Worm (Caenorhabditis elegans): ENCODE data around the gene Y50E8A.10.

DNA sequence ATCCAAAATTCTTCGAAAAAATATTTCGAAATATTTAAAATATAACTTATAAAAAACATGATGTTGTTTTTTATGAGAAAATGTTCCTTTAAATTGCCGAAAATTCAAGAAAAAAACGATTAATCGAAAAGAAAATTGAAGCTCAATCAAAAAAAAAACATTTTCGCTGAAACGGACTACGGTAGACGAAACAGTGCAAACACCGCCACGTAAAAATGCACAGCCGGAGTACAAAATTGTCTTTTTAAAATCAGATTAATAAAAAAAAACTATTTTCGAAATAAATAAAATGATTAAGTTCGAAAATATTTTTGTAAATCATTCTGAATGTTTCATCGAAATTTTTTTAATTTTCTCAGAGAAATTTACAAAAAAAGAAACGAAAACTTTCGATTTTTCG lies 33.8 kb downstream of the Y50E8A.10 start:
- TF ChIP-seq F55B11.4 (tag; optimal IDR thresholded peaks at IDR 0.05; ENCODE audit: borderline replicate concordance, insufficient read depth) (no peak), pha-4 (tag; optimal IDR thresholded peaks at IDR 0.05) (no peak), K11D2.4 (GFP tag; IDR thresholded peaks at IDR 0.05) (no peak), madf-10 (tag; optimal IDR thresholded peaks at IDR 0.05) (no peak), lin-26 (GFP tag; IDR thresholded peaks at IDR 0.05) (no peak), F33H1.4 (GFP tag; IDR thresholded peaks at IDR 0.05) (no peak), Y53G8AR.9 (GFP tag; conservative IDR thresholded peaks at IDR 0.05) (no peak), dpl-1 (GFP tag; optimal IDR thresholded peaks at IDR 0.05) (no peak)
